Fruit fly (Drosophila melanogaster) whole organism, wandering third instar larva: ENCODE measurements around the gene CG31323.

Source experiments
- Abd-B ChIP-seq: fragments of >200 bp; optimal IDR thresholded peaks from 2 replicates; lab custom pipeline; 2017; ENCODE audit warnings: missing biosample characterization, missing genetic modification characterization
- CG32264 ChIP-seq: fragments of 200-800 bp; sonication (Bioruptor generic); optimal IDR thresholded peaks from 2 replicates; lab custom pipeline; 2016; ENCODE audit warnings: missing biosample characterization, missing genetic modification characterization
- CG9705 ChIP-seq: fragments of 200-800 bp; sonication (Bioruptor generic); optimal IDR thresholded peaks from 2 replicates; lab custom pipeline; 2018; ENCODE audit warnings: missing biosample characterization, mild to moderate bottlenecking, missing genetic modification characterization
- CrebA ChIP-seq: fragments of 200-800 bp; sonication (Bioruptor generic); optimal IDR thresholded peaks from 2 replicates; lab custom pipeline; 2016; ENCODE audit warnings: missing biosample characterization, mild to moderate bottlenecking, missing genetic modification characterization, borderline replicate concordance
- Dfd ChIP-seq: fragments of >200 bp; optimal IDR thresholded peaks from 2 replicates; lab custom pipeline; 2017; ENCODE audit warnings: missing biosample characterization, missing genetic modification characterization
- Dif ChIP-seq: fragments of 200-275, 200-300 bp; sonication (Bioruptor generic); optimal IDR thresholded peaks from 2 replicates; lab custom pipeline; 2018; ENCODE audit warnings: missing biosample characterization, missing genetic modification characterization; ENCODE audit not compliant: partially characterized antibody
- GATAd ChIP-seq: sonication (Bioruptor generic); optimal IDR thresholded peaks from 2 replicates; lab custom pipeline; 2016; ENCODE audit warnings: missing biosample characterization, missing genetic modification characterization
- HLH106 ChIP-seq: fragments of 200-800 bp; optimal IDR thresholded peaks from 3 replicates; lab custom pipeline; 2019; ENCODE audit warnings: missing biosample characterization, mild to moderate bottlenecking, missing genetic modification characterization, moderate library complexity
- Hnf4 ChIP-seq: fragments of 200-800 bp; sonication (Bioruptor generic); optimal IDR thresholded peaks from 2 replicates; lab custom pipeline; 2016; ENCODE audit warnings: missing biosample characterization, mild to moderate bottlenecking, missing genetic modification characterization
- Hr78 ChIP-seq: fragments of >200 bp; optimal IDR thresholded peaks from 2 replicates; lab custom pipeline; 2017; ENCODE audit warnings: missing biosample characterization, missing genetic modification characterization
- Hr83 ChIP-seq: fragments of 200-300 bp; sonication (Bioruptor generic); optimal IDR thresholded peaks from 2 replicates; lab custom pipeline; 2016; ENCODE audit warnings: missing biosample characterization, mild to moderate bottlenecking, missing genetic modification characterization, moderate library complexity; ENCODE audit not compliant: poor library complexity, severe bottlenecking
- Jra ChIP-seq: sonication (Bioruptor generic); optimal IDR thresholded peaks from 2 replicates; lab custom pipeline; 2016; ENCODE audit warnings: missing biosample characterization, missing genetic modification characterization
- Mio ChIP-seq: sonication (Bioruptor generic); optimal IDR thresholded peaks from 2 replicates; lab custom pipeline; 2016; ENCODE audit warnings: missing biosample characterization, missing genetic modification characterization
- Myc ChIP-seq: fragments of >200 bp; optimal IDR thresholded peaks from 2 replicates; lab custom pipeline; 2017
- N ChIP-seq: fragments of >200 bp; optimal IDR thresholded peaks from 2 replicates; lab custom pipeline; 2018; ENCODE audit warnings: missing biosample characterization, missing external identifiers, missing genetic modification characterization
- OdsH ChIP-seq: fragments of 200-800 bp; sonication (Bioruptor generic); optimal IDR thresholded peaks from 2 replicates; lab custom pipeline; 2016; ENCODE audit warnings: missing biosample characterization, mild to moderate bottlenecking, missing genetic modification characterization
- Rel ChIP-seq, 2 experiments: fragments of 200-800 bp; sonication (Bioruptor generic) in 1 of 2; optimal IDR thresholded peaks; 2 replicates in 1 of 2; 3 replicates in 1 of 2; lab custom pipeline; 2016 to 2019; ENCODE audit warnings: mild to moderate bottlenecking in 2 of 2, missing biosample characterization in 2 of 2, missing genetic modification characterization in 2 of 2, moderate library complexity in 1 of 2
- Sp1 ChIP-seq: fragments of 200-800 bp; sonication (Bioruptor generic); optimal IDR thresholded peaks from 3 replicates; lab custom pipeline; 2019; ENCODE audit warnings: missing biosample characterization, mild to moderate bottlenecking, missing genetic modification characterization, moderate library complexity
- Vsx2 ChIP-seq: fragments of 200-300, 225-300 bp; sonication (Bioruptor generic); optimal IDR thresholded peaks from 2 replicates; lab custom pipeline; 2018; ENCODE audit warnings: missing biosample characterization, missing genetic modification characterization; ENCODE audit not compliant: partially characterized antibody
- br ChIP-seq: fragments of 200-800 bp; sonication (Bioruptor generic); optimal IDR thresholded peaks from 2 replicates; lab custom pipeline; 2016; ENCODE audit warnings: missing biosample characterization, missing genetic modification characterization
- brk ChIP-seq: fragments of 200-800 bp; sonication (Bioruptor generic); optimal IDR thresholded peaks from 2 replicates; lab custom pipeline; 2016; ENCODE audit warnings: missing biosample characterization, mild to moderate bottlenecking, missing genetic modification characterization
- dl ChIP-seq, 2 experiments: fragments of 175-275, 200-275 bp in 1 of 2; fragments of 200-275 bp in 1 of 2; sonication (Bioruptor generic); optimal IDR thresholded peaks; lab custom pipeline; 2018; ENCODE audit warnings: mild to moderate bottlenecking in 2 of 2, missing biosample characterization in 2 of 2, missing genetic modification characterization in 2 of 2, moderate library complexity in 2 of 2; ENCODE audit not compliant: partially characterized antibody in 2 of 2, insufficient read depth in 1 of 2
- dmrt93B ChIP-seq: fragments of 200-800 bp; sonication (Bioruptor generic); optimal IDR thresholded peaks from 2 replicates; lab custom pipeline; 2018; ENCODE audit warnings: missing biosample characterization, mild to moderate bottlenecking, missing genetic modification characterization
- dsf ChIP-seq: sonication (Bioruptor generic); optimal IDR thresholded peaks from 2 replicates; lab custom pipeline; 2016; ENCODE audit warnings: missing biosample characterization, missing genetic modification characterization, borderline replicate concordance
- ey ChIP-seq: fragments of 200-800 bp; sonication (Bioruptor generic); optimal IDR thresholded peaks from 2 replicates; lab custom pipeline; 2016; ENCODE audit warnings: missing biosample characterization, missing genetic modification characterization
- foxo ChIP-seq, 2 experiments: fragments of 200-800 bp; sonication (Bioruptor generic); optimal IDR thresholded peaks; 2 replicates in 1 of 2; 3 replicates in 1 of 2; lab custom pipeline; 2016 to 2017; ENCODE audit warnings: missing biosample characterization in 2 of 2, missing genetic modification characterization in 2 of 2
- fru ChIP-seq: fragments of 200-800 bp; sonication (Bioruptor generic); optimal IDR thresholded peaks from 3 replicates; lab custom pipeline; 2016; ENCODE audit warnings: missing biosample characterization, mild to moderate bottlenecking, missing genetic modification characterization
- h ChIP-seq: fragments of 200-800 bp; sonication (Bioruptor generic); optimal IDR thresholded peaks from 3 replicates; lab custom pipeline; 2016; ENCODE audit warnings: missing biosample characterization, mild to moderate bottlenecking, missing genetic modification characterization
- jim ChIP-seq: fragments of 175-275, 200-325 bp; sonication (Bioruptor generic); optimal IDR thresholded peaks from 2 replicates; lab custom pipeline; 2016; ENCODE audit warnings: missing biosample characterization, mild to moderate bottlenecking, missing genetic modification characterization
- lola ChIP-seq: fragments of >200 bp; optimal IDR thresholded peaks from 2 replicates; lab custom pipeline; 2017; ENCODE audit warnings: missing biosample characterization, missing genetic modification characterization
- pan ChIP-seq: fragments of >200 bp; optimal IDR thresholded peaks from 2 replicates; lab custom pipeline; 2017
- psq ChIP-seq: fragments of 200-800 bp; sonication (Bioruptor generic); optimal IDR thresholded peaks from 3 replicates; lab custom pipeline; 2017; ENCODE audit warnings: missing biosample characterization, mild to moderate bottlenecking, missing genetic modification characterization, moderate library complexity
- rgr ChIP-seq: fragments of 200-800 bp; sonication (Bioruptor generic); optimal IDR thresholded peaks from 3 replicates; lab custom pipeline; 2016; ENCODE audit warnings: missing biosample characterization, mild to moderate bottlenecking, missing genetic modification characterization
- sage ChIP-seq: fragments of 200-800 bp; sonication (Bioruptor generic); optimal IDR thresholded peaks from 2 replicates; lab custom pipeline; 2016; ENCODE audit warnings: missing biosample characterization, mild to moderate bottlenecking, missing genetic modification characterization
- sv ChIP-seq: fragments of 200-800 bp; sonication (Bioruptor generic); optimal IDR thresholded peaks from 3 replicates; lab custom pipeline; 2016; ENCODE audit warnings: missing biosample characterization, missing genetic modification characterization
- tai ChIP-seq: sonication (Bioruptor generic); optimal IDR thresholded peaks from 2 replicates; lab custom pipeline; 2016; ENCODE audit warnings: missing biosample characterization, missing genetic modification characterization
- usp ChIP-seq: fragments of >200 bp; optimal IDR thresholded peaks from 2 replicates; lab custom pipeline; 2017; ENCODE audit warnings: missing biosample characterization, missing genetic modification characterization
- woc ChIP-seq: sonication (Bioruptor generic); optimal IDR thresholded peaks from 2 replicates; lab custom pipeline; 2016; ENCODE audit warnings: missing biosample characterization, mild to moderate bottlenecking, missing genetic modification characterization

CG31323 gene

dm6 chr3R:26230016-26230415 is 59.4 kb downstream of the CG31323 start, which contains the start of gene CG12290:
Gene CG12290 (plus strand): TSS chr3R:26230248.
- TF ChIP-seq Hr83 (GFP tag; lab: Kevin White, UChicago) (peak; percentile 44), Rel (GFP tag; optimal IDR thresholded peaks at IDR 0.05; lab: Kevin White, UChicago) (no peak), Rel (tag; optimal IDR thresholded peaks at IDR 0.05; lab: Kevin White, UChicago) (peak; percentile 21), dl (GFP tag; optimal IDR thresholded peaks at IDR 0.05; lab: Kevin White, UChicago; ENCODE audit: insufficient read depth in 1 of 2, partially characterized antibody in 2 of 2) (peak; percentile 93 to 95), rgr (peak; percentile 42), Vsx2 (GFP tag; lab: Kevin White, UChicago) (peak; percentile 90), Hnf4 (GFP tag; lab: Kevin White, UChicago) (peak; percentile 51), jim (GFP tag; lab: Kevin White, UChicago) (peak; percentile 9), N (GFP tag; lab: Kevin White, UChicago) (no peak), GATAd (GFP tag; lab: Kevin White, UChicago) (no peak), HLH106 (tag; lab: Kevin White, UChicago) (peak; percentile 20), Hr78 (GFP tag; lab: Kevin White, UChicago) (no peak), h (GFP tag; lab: Kevin White, UChicago) (peak; percentile 67), psq (GFP tag; lab: Kevin White, UChicago) (peak; percentile 32), OdsH (GFP tag; lab: Kevin White, UChicago) (peak; percentile 12), CG9705 (GFP tag; lab: Kevin White, UChicago) (no peak), br (GFP tag; lab: Kevin White, UChicago) (peak; percentile 33), fru (GFP tag; lab: Kevin White, UChicago) (peak; percentile 17), Dif (GFP tag; lab: Kevin White, UChicago) (peak; percentile 97), foxo (GFP tag; optimal IDR thresholded peaks at IDR 0.05; lab: Kevin White, UChicago) (peak in 1 of 2 experiments; percentile 29)

DNA sequence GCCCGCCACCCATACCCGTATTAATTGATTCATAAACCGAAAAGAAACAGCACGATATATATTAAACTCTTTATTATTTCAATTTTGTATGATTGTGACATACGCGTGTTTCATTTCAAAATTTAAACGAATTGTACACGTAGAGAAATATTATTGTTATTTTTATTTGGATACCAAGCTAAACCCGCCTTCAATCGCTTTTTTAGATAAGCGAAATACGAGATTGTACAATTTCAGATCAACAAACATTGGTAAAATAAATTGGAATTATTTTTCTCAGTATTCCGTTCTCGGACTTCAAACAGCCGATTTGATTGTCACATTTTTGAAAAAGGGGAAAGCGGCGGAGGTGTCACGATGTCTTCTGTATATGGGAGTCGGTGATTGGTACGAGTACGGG is 64.4 kb downstream of the CG31323 start:
- no peak for TF ChIP-seq Myc (lab: Kevin White, UChicago)
- TF ChIP-seq rgr: peak; percentile 63
- peak; percentile 33 for TF ChIP-seq dmrt93B
- TF ChIP-seq N (GFP tag; lab: Kevin White, UChicago): no peak
- TF ChIP-seq HLH106 (tag; lab: Kevin White, UChicago): peak; percentile 68
- TF ChIP-seq dsf (GFP tag; lab: Kevin White, UChicago): no peak
- no peak for TF ChIP-seq sage
- TF ChIP-seq Hnf4 (GFP tag; lab: Kevin White, UChicago): peak; percentile 46
- TF ChIP-seq CG9705 (GFP tag; lab: Kevin White, UChicago): peak; percentile 7
- peak; percentile 41 for TF ChIP-seq br (GFP tag; lab: Kevin White, UChicago)
- TF ChIP-seq psq (GFP tag; lab: Kevin White, UChicago): peak; percentile 29
- peak; percentile 88 for TF ChIP-seq h (GFP tag; lab: Kevin White, UChicago)
- TF ChIP-seq Dif (GFP tag; lab: Kevin White, UChicago): no peak
- no peak for TF ChIP-seq jim (GFP tag; lab: Kevin White, UChicago)
- no peak for TF ChIP-seq Hr83 (GFP tag; lab: Kevin White, UChicago)
- TF ChIP-seq sv: no peak
- TF ChIP-seq pan (lab: Kevin White, UChicago): no peak
- no peak for TF ChIP-seq Vsx2 (GFP tag; lab: Kevin White, UChicago)
- TF ChIP-seq Abd-B: no peak
- no peak for TF ChIP-seq Hr78 (GFP tag; lab: Kevin White, UChicago)
- TF ChIP-seq lola (GFP tag; lab: Kevin White, UChicago): no peak
- TF ChIP-seq Jra (GFP tag; lab: Kevin White, UChicago): no peak
- no peak for TF ChIP-seq Dfd
- TF ChIP-seq CrebA (GFP tag; lab: Kevin White, UChicago): no peak
- TF ChIP-seq usp (GFP tag; lab: Kevin White, UChicago): no peak
- TF ChIP-seq Mio (GFP tag; lab: Kevin White, UChicago): no peak
- TF ChIP-seq tai (GFP tag; lab: Kevin White, UChicago): no peak
- TF ChIP-seq fru (GFP tag; lab: Kevin White, UChicago): peak; percentile 55
- TF ChIP-seq CG32264: peak; percentile 17
- no peak for TF ChIP-seq Rel (GFP tag; optimal IDR thresholded peaks at IDR 0.05; lab: Kevin White, UChicago)
- TF ChIP-seq Rel (tag; optimal IDR thresholded peaks at IDR 0.05; lab: Kevin White, UChicago): no peak
- no peak for TF ChIP-seq GATAd (GFP tag; lab: Kevin White, UChicago)
- peak; percentile 70 for TF ChIP-seq ey (GFP tag; lab: Kevin White, UChicago)
- peak; percentile 46 for TF ChIP-seq OdsH (GFP tag; lab: Kevin White, UChicago)
- peak; percentile 60 for TF ChIP-seq Sp1 (GFP tag; lab: Kevin White, UChicago)
- peak; percentile 15 for TF ChIP-seq woc
- peak in 1 of 2 experiments; percentile 64 for TF ChIP-seq foxo (GFP tag; optimal IDR thresholded peaks at IDR 0.05; lab: Kevin White, UChicago)
- TF ChIP-seq dl (GFP tag; optimal IDR thresholded peaks at IDR 0.05; lab: Kevin White, UChicago; ENCODE audit: insufficient read depth in 1 of 2, partially characterized antibody in 2 of 2): no peak
- TF ChIP-seq brk (GFP tag; lab: Kevin White, UChicago): no peak
